Worm (Caenorhabditis elegans): ENCODE measurements around the gene pnc-2.

DNA sequence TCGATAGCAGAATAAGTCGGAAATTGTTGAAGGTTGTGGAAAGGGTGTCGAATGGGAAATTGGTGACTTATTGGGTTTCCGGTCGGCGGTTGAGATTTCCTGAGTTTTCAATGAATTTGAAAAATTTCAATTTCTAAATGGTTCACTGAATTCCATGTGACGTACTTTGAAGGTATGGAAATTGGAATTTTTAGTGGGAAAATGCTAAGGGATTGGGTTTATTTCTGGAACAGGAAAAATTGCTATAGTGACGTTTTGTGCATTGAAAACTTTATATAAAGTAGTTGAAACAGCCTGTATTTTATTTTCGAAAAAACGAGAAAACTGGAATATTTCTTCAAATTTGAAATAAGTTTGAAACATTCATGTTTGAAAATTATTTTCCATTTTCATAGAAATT, at the start of gene pnc-2:
- TF ChIP-seq R02D3.7 (tag; optimal IDR thresholded peaks at IDR 0.05) (no peak), unc-39 (tag; optimal IDR thresholded peaks at IDR 0.05) (no peak), elt-2 (tag; optimal IDR thresholded peaks at IDR 0.05) (no peak), unc-62 (GFP tag; optimal IDR thresholded peaks at IDR 0.05) (no peak), daf-12 (tag; optimal IDR thresholded peaks at IDR 0.05) (no peak), ZK546.5 (tag; optimal IDR thresholded peaks at IDR 0.05) (no peak), jun-1 (tag; optimal IDR thresholded peaks at IDR 0.05) (no peak), ztf-4 (tag; optimal IDR thresholded peaks at IDR 0.05) (no peak), pqm-1 (tag; optimal IDR thresholded peaks at IDR 0.05) (no peak), nhr-76 (tag; optimal IDR thresholded peaks at IDR 0.05) (no peak), ama-1 (optimal IDR thresholded peaks at IDR 0.05) (no peak), snpc-4 (tag; optimal IDR thresholded peaks at IDR 0.05) (no peak), elt-1 (tag; optimal IDR thresholded peaks at IDR 0.05) (no peak)

Data from whole organism, L3 larva.